Fruit fly (Drosophila melanogaster) whole organism: Measurements from ENCODE around the gene Sk1.

Experiments
- Dll ChIP-seq: fragments of >200 bp; optimal IDR thresholded peaks from 2 replicates; lab custom pipeline; 2017
- psq ChIP-seq: fragments of >200 bp; optimal IDR thresholded peaks from 2 replicates; lab custom pipeline; 2017
- usp ChIP-seq: fragments of >200 bp; optimal IDR thresholded peaks from 2 replicates; lab custom pipeline; 2017; ENCODE audit warnings: missing biosample characterization, missing genetic modification characterization, mixed read lengths

- TF ChIP-seq usp (GFP tag; lab: Kevin White, UChicago) = no peak
- TF ChIP-seq psq (lab: Kevin White, UChicago) = no peak
- no peak for TF ChIP-seq Dll (lab: Kevin White, UChicago)
These were observed 49.9 kb downstream of the Sk1 start for dm6 chrX:11492205-11492604.
